Fruit fly (Drosophila melanogaster) whole organism, prepupa: Measurements from ENCODE around the gene ppk23.

ENCODE experiments used
- Blimp-1 ChIP-seq: fragments of 200-800 bp; sonication (Bioruptor generic); optimal IDR thresholded peaks from 3 replicates; lab custom pipeline; 2017; ENCODE audit warnings: missing biosample characterization, missing genetic modification characterization, mild to moderate bottlenecking, moderate library complexity, missing genetic modification reagents
- CG10631 ChIP-seq: fragments of 200-800 bp; sonication (Bioruptor generic); optimal IDR thresholded peaks from 2 replicates; lab custom pipeline; 2016; ENCODE audit warnings: missing biosample characterization, missing genetic modification characterization
- CG10669 ChIP-seq: fragments of 200-800 bp; sonication (Bioruptor generic); optimal IDR thresholded peaks from 3 replicates; lab custom pipeline; 2018; ENCODE audit warnings: missing biosample characterization, mild to moderate bottlenecking, missing genetic modification characterization, moderate library complexity
- CG11294 ChIP-seq: fragments of 200-800 bp; sonication (Bioruptor generic); IDR thresholded peaks from 2 replicates; pipeline ENCODE4 v1.3.6; 2022; ENCODE audit warnings: missing biosample characterization, missing genetic modification characterization
- CG11762 ChIP-seq: fragments of 200-800 bp; sonication (Bioruptor generic); optimal IDR thresholded peaks from 3 replicates; lab custom pipeline; 2016; ENCODE audit warnings: missing biosample characterization, missing genetic modification characterization; ENCODE audit not compliant: insufficient read depth
- CG11902 ChIP-seq: fragments of 200-800 bp; sonication (Bioruptor generic); optimal IDR thresholded peaks from 3 replicates; lab custom pipeline; 2016; ENCODE audit warnings: missing biosample characterization, missing genetic modification characterization
- CG15336 ChIP-seq: fragments of 200-800 bp; sonication (Bioruptor generic); IDR thresholded peaks from 2 replicates; pipeline ENCODE4 v1.3.6; 2022; ENCODE audit warnings: missing biosample characterization, missing genetic modification characterization
- CG1621 ChIP-seq: fragments of 200-800 bp; sonication (Bioruptor generic); optimal IDR thresholded peaks from 3 replicates; lab custom pipeline; 2018; ENCODE audit warnings: missing biosample characterization, mild to moderate bottlenecking, missing genetic modification characterization
- CG3032 ChIP-seq: fragments of 200-800 bp; optimal IDR thresholded peaks from 2 replicates; lab custom pipeline; 2019; ENCODE audit warnings: missing biosample characterization, mild to moderate bottlenecking, missing genetic modification characterization, moderate library complexity
- CG31627 ChIP-seq: fragments of 200-800 bp; sonication (Bioruptor generic); optimal IDR thresholded peaks from 3 replicates; lab custom pipeline; 2016; ENCODE audit warnings: missing biosample characterization, missing genetic modification characterization
- CG32006 ChIP-seq: fragments of 200-800 bp; sonication (Bioruptor generic); optimal IDR thresholded peaks from 3 replicates; lab custom pipeline; 2017; ENCODE audit warnings: missing biosample characterization, mild to moderate bottlenecking, missing genetic modification characterization
- CG34406 ChIP-seq: fragments of 200-800 bp; sonication (Bioruptor generic); optimal IDR thresholded peaks from 3 replicates; lab custom pipeline; 2016; ENCODE audit warnings: missing biosample characterization, missing genetic modification characterization
- CG3919 ChIP-seq: fragments of 200-800 bp; sonication (Bioruptor generic); optimal IDR thresholded peaks from 3 replicates; lab custom pipeline; 2016; ENCODE audit warnings: missing biosample characterization, missing genetic modification characterization
- CG6276 ChIP-seq: fragments of 200-800 bp; sonication (Bioruptor generic); optimal IDR thresholded peaks from 2 replicates; lab custom pipeline; 2017; ENCODE audit warnings: missing biosample characterization, mild to moderate bottlenecking, missing genetic modification characterization
- CG6792 ChIP-seq: fragments of 200-800 bp; sonication (Bioruptor generic); optimal IDR thresholded peaks from 3 replicates; lab custom pipeline; 2016; ENCODE audit warnings: missing biosample characterization, missing genetic modification characterization
- CG7368 ChIP-seq: fragments of 200-800 bp; sonication (Bioruptor generic); optimal IDR thresholded peaks from 3 replicates; lab custom pipeline; 2016; ENCODE audit warnings: missing biosample characterization, missing genetic modification characterization
- CG8119 ChIP-seq: fragments of 200-800 bp; sonication (Bioruptor generic); IDR thresholded peaks from 3 replicates; pipeline ENCODE4 v1.3.6; 2022; ENCODE audit warnings: missing biosample characterization, missing genetic modification characterization
- CG8319 ChIP-seq: fragments of 200-800 bp; sonication (Bioruptor generic); optimal IDR thresholded peaks from 3 replicates; lab custom pipeline; 2016; ENCODE audit warnings: missing biosample characterization, missing genetic modification characterization
- CG8632 ChIP-seq: fragments of 200-800 bp; sonication (Bioruptor generic); optimal IDR thresholded peaks from 3 replicates; lab custom pipeline; 2016; ENCODE audit warnings: missing biosample characterization, missing genetic modification characterization
- CG9139 ChIP-seq: fragments of 200-800 bp; sonication (Bioruptor generic); optimal IDR thresholded peaks from 3 replicates; lab custom pipeline; 2017; ENCODE audit warnings: missing biosample characterization, mild to moderate bottlenecking, missing genetic modification characterization
- Eip75B ChIP-seq: fragments of 200-800 bp; sonication (Bioruptor generic); optimal IDR thresholded peaks from 3 replicates; lab custom pipeline; 2016; ENCODE audit warnings: missing biosample characterization, missing genetic modification characterization
- Eip78C ChIP-seq: fragments of 200-800 bp; sonication (Bioruptor generic); peaks from one replicate; lab custom pipeline; 2016; ENCODE audit warnings: missing biosample characterization, missing genetic modification characterization
- Ets21C ChIP-seq: fragments of 200-800 bp; sonication (Bioruptor generic); optimal IDR thresholded peaks from 3 replicates; lab custom pipeline; 2016; ENCODE audit warnings: missing biosample characterization, missing genetic modification characterization
- Ets96B ChIP-seq: fragments of 200-800 bp; optimal IDR thresholded peaks from 2 replicates; lab custom pipeline; 2019; ENCODE audit warnings: missing biosample characterization, mild to moderate bottlenecking, missing genetic modification characterization, moderate library complexity
- Gug ChIP-seq: fragments of 200-800 bp; sonication (Bioruptor generic); IDR thresholded peaks from 2 replicates; pipeline ENCODE4 v1.3.6; 2022; ENCODE audit warnings: missing biosample characterization, missing genetic modification characterization
- Hr38 ChIP-seq: sonication (Bioruptor generic); optimal IDR thresholded peaks from 2 replicates; lab custom pipeline; 2016; ENCODE audit warnings: missing biosample characterization, missing genetic modification characterization
- Hr4 ChIP-seq: fragments of 200-800 bp; sonication (Bioruptor generic); optimal IDR thresholded peaks from 3 replicates; lab custom pipeline; 2016; ENCODE audit warnings: missing biosample characterization, missing genetic modification characterization
- Lpt ChIP-seq: fragments of 200-800 bp; sonication (Bioruptor generic); optimal IDR thresholded peaks from 3 replicates; lab custom pipeline; 2016; ENCODE audit warnings: missing biosample characterization, missing genetic modification characterization
- Smox ChIP-seq: fragments of 200-800 bp; sonication (Bioruptor generic); optimal IDR thresholded peaks from 3 replicates; lab custom pipeline; 2016; ENCODE audit warnings: missing biosample characterization, missing genetic modification characterization
- Sox102F ChIP-seq: fragments of 200-800 bp; sonication (Bioruptor generic); optimal IDR thresholded peaks from 2 replicates; lab custom pipeline; 2016; ENCODE audit warnings: missing biosample characterization, mild to moderate bottlenecking, missing genetic modification characterization
- Sox14 ChIP-seq: fragments of 200-800 bp; sonication (Bioruptor generic); optimal IDR thresholded peaks from 3 replicates; lab custom pipeline; 2016; ENCODE audit warnings: missing biosample characterization, missing genetic modification characterization
- Sox15 ChIP-seq: fragments of 200-800 bp; sonication (Bioruptor generic); optimal IDR thresholded peaks from 3 replicates; lab custom pipeline; 2016; ENCODE audit warnings: missing biosample characterization, missing genetic modification characterization
- achi ChIP-seq: fragments of 200-800 bp; sonication (Bioruptor generic); optimal IDR thresholded peaks from 3 replicates; lab custom pipeline; 2016; ENCODE audit warnings: missing biosample characterization, missing genetic modification characterization
- acj6 ChIP-seq: fragments of 200-800 bp; sonication (Bioruptor generic); optimal IDR thresholded peaks from 3 replicates; lab custom pipeline; 2016; ENCODE audit warnings: missing biosample characterization, missing genetic modification characterization
- dsx ChIP-seq: fragments of 200-800 bp; optimal IDR thresholded peaks from 3 replicates; lab custom pipeline; 2019; ENCODE audit warnings: missing biosample characterization, mild to moderate bottlenecking, missing genetic modification characterization, moderate library complexity; ENCODE audit not compliant: poor library complexity, severe bottlenecking
- eg ChIP-seq: fragments of 200-800 bp; sonication (Bioruptor generic); IDR thresholded peaks from 3 replicates; pipeline ENCODE4 v1.3.6; 2022; ENCODE audit warnings: missing biosample characterization, missing genetic modification characterization
- esn ChIP-seq: fragments of 200-800 bp; sonication (Bioruptor generic); optimal IDR thresholded peaks from 2 replicates; lab custom pipeline; 2016; ENCODE audit warnings: missing biosample characterization, mild to moderate bottlenecking, missing genetic modification characterization, moderate library complexity
- fd59A ChIP-seq: fragments of 200-800 bp; sonication (Bioruptor generic); optimal IDR thresholded peaks from 2 replicates; lab custom pipeline; 2017; ENCODE audit warnings: missing biosample characterization, mild to moderate bottlenecking, missing genetic modification characterization, missing genetic modification reagents
- fd85E ChIP-seq: fragments of 200-800 bp; sonication (Bioruptor generic); optimal IDR thresholded peaks from 3 replicates; lab custom pipeline; 2016; ENCODE audit warnings: missing biosample characterization, missing genetic modification characterization
- fkh ChIP-seq: fragments of 200-800 bp; sonication (Bioruptor generic); optimal IDR thresholded peaks from 3 replicates; lab custom pipeline; 2017; ENCODE audit warnings: missing biosample characterization, mild to moderate bottlenecking, missing genetic modification characterization, moderate library complexity
- net ChIP-seq: fragments of 200-800 bp; sonication (Bioruptor generic); optimal IDR thresholded peaks from 3 replicates; lab custom pipeline; 2016; ENCODE audit warnings: missing biosample characterization, missing genetic modification characterization
- salr ChIP-seq, 2 experiments: fragments of 200-800 bp; sonication (Bioruptor generic); optimal IDR thresholded peaks; 3 replicates each; lab custom pipeline; 2016 to 2018; ENCODE audit warnings: missing biosample characterization in 2 of 2, missing genetic modification characterization in 2 of 2, mild to moderate bottlenecking in 1 of 2
- spab ChIP-seq: fragments of 200-800 bp; sonication (Bioruptor generic); optimal IDR thresholded peaks from 2 replicates; lab custom pipeline; 2017; ENCODE audit warnings: missing biosample characterization, mild to moderate bottlenecking, missing genetic modification characterization, missing genetic modification reagents
- ss ChIP-seq, 2 experiments: fragments of 200-800 bp; sonication (Bioruptor generic); optimal IDR thresholded peaks; 2 replicates in 1 of 2; 3 replicates in 1 of 2; lab custom pipeline; 2017 to 2018; ENCODE audit warnings: mild to moderate bottlenecking in 2 of 2, missing biosample characterization in 2 of 2, missing genetic modification characterization in 2 of 2, moderate library complexity in 1 of 2
- svp ChIP-seq: fragments of 200-800 bp; sonication (Bioruptor generic); peaks from one replicate; lab custom pipeline; 2016; ENCODE audit warnings: missing biosample characterization, missing genetic modification characterization
- vri ChIP-seq: fragments of 200-800 bp; sonication (Bioruptor generic); optimal IDR thresholded peaks from 3 replicates; lab custom pipeline; 2016; ENCODE audit warnings: missing biosample characterization, mild to moderate bottlenecking, missing genetic modification characterization

ppk23 gene

dm6 chrX:17569128-17569527 lies at the start of gene ppk23:
Gene ppk23, minus strand, starts transcription at chrX:17569228.
- TF ChIP-seq CG8119 (GFP tag; lab: Robert Waterston, UW), result no peak
- TF ChIP-seq, all 60 proteins: peak for 0

- no peak for TF ChIP-seq salr (GFP tag; optimal IDR thresholded peaks at IDR 0.05; lab: Kevin White, UChicago)
- TF ChIP-seq fkh (GFP tag; lab: Kevin White, UChicago), result no peak
- no peak for TF ChIP-seq Sox15
- TF ChIP-seq esn (GFP tag; lab: Kevin White, UChicago), result no peak
- no peak for TF ChIP-seq CG8632 (GFP tag; lab: Kevin White, UChicago)
- no peak for TF ChIP-seq CG1621 (tag; lab: Kevin White, UChicago)
- no peak for TF ChIP-seq spab (GFP tag; lab: Kevin White, UChicago)
- no peak for TF ChIP-seq fd59A (GFP tag; lab: Kevin White, UChicago)
- TF ChIP-seq Eip78C (GFP tag; lab: Kevin White, UChicago), result no peak
- no peak for TF ChIP-seq Hr4 (GFP tag; lab: Kevin White, UChicago)
- no peak for TF ChIP-seq CG8319 (GFP tag; lab: Kevin White, UChicago)
- TF ChIP-seq CG11294 (GFP tag; lab: Robert Waterston, UW), result no peak
Measured at dm6 chrX:17611455-17611854, 42.4 kb upstream of the ppk23 start.

dm6 chrX:17602466-17602865 lies 33.4 kb upstream of the ppk23 start:
- peak; percentile 40 for TF ChIP-seq Eip78C (GFP tag; lab: Kevin White, UChicago)
- peak; percentile 99 for TF ChIP-seq svp
- TF ChIP-seq Ets21C, result no peak
- TF ChIP-seq dsx (GFP tag; lab: Kevin White, UChicago), result peak; percentile 16

DNA sequence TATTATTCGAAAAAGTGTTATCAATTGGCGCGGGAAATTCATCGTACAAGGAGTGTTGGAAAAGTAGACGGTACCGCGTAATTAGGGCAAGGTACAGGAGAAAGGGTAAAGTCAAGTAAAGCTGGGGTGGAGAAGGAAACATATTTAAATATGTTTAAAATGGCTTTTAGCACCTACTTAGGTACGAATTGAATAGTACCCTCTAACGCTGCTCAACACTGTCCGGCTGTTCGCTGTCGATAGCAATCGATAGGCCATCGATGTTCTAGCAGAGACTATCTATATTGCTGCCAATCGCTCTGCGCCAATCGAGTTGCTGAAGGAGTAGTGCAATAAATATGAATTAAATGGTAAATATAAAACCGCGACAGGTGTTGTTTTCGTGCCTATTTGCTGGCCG lies 30.3 kb upstream of the ppk23 start, which contains the start of gene X11L:
TSS of gene X11L (plus strand) at position 279 of the 400 bp plus-strand sequence.
- TF ChIP-seq CG6276 (GFP tag; lab: Kevin White, UChicago) (no peak), CG3919 (GFP tag; lab: Kevin White, UChicago) (peak; percentile 77), CG15336 (GFP tag; lab: Robert Waterston, UW) (0 out of 2 replicates have a peak, but pooled peaks have one; percentile 25), eg (GFP tag; lab: Robert Waterston, UW) (peak; percentile 61; the same call in 2 of the 3 replicates), net (GFP tag; lab: Kevin White, UChicago) (peak; percentile 57), Ets96B (peak; percentile 34), CG8319 (GFP tag; lab: Kevin White, UChicago) (peak; percentile 51), Sox14 (GFP tag; lab: Kevin White, UChicago) (peak; percentile 68), acj6 (peak; percentile 64), Smox (GFP tag; lab: Kevin White, UChicago) (peak; percentile 68), CG34406 (GFP tag; lab: Kevin White, UChicago) (peak; percentile 39), CG9139 (GFP tag; lab: Kevin White, UChicago) (peak; percentile 40), Lpt (GFP tag; lab: Kevin White, UChicago) (no peak), CG11762 (GFP tag; lab: Kevin White, UChicago) (peak; percentile 35), CG31627 (GFP tag; lab: Kevin White, UChicago) (peak; percentile 81), Eip75B (peak; percentile 60), CG6792 (GFP tag; lab: Kevin White, UChicago) (peak; percentile 70), CG10631 (GFP tag; lab: Kevin White, UChicago) (peak; percentile 78), Sox102F (GFP tag; lab: Kevin White, UChicago) (peak; percentile 73), CG11902 (GFP tag; lab: Kevin White, UChicago) (peak; percentile 36), spab (GFP tag; lab: Kevin White, UChicago) (no peak), fd85E (no peak), Gug (GFP tag; lab: Robert Waterston, UW) (peak; percentile 44), achi (peak; percentile 65), dsx (GFP tag; lab: Kevin White, UChicago) (peak; percentile 32), Eip78C (GFP tag; lab: Kevin White, UChicago) (peak; percentile 93), CG10669 (GFP tag; lab: Kevin White, UChicago) (no peak), ss (GFP tag; optimal IDR thresholded peaks at IDR 0.05; lab: Kevin White, UChicago) (peak in 1 of 2 experiments; percentile 59), Hr38 (no peak), CG8632 (GFP tag; lab: Kevin White, UChicago) (no peak), CG32006 (GFP tag; lab: Kevin White, UChicago) (no peak), CG3032 (tag; lab: Kevin White, UChicago) (peak; percentile 40), CG7368 (GFP tag; lab: Kevin White, UChicago) (peak; percentile 57), vri (GFP tag; lab: Kevin White, UChicago) (peak; percentile 73), Blimp-1 (GFP tag; lab: Kevin White, UChicago) (peak; percentile 7)
